Fruit fly (Drosophila melanogaster): Measurements from ENCODE around the gene mtrm.

mtrm gene

DNA sequence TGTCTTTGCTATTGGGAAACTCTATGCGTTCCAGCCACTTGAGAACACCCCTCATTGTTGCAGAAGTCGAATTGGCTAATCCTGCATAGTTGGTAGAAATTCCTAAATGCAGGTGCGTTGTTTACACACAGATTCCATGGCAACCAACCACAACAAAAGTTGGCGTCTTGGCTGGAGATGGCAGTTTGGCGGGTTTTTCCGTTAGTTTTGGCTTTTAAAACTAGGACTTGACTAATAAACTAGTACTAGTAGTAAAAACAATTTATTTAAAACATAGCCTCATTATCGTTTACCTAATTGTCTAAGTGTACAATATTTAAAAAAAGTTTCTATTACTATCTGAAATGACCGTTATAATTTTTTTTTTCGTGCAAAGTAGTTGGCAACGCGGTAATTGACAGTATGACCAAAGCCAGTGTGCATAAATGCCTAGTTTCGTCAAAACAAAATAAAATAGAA lies 1.3 kb upstream of the mtrm start, which contains the start of gene Exo70 (continued):
- TF ChIP-seq org-1 (GFP tag; optimal IDR thresholded peaks at IDR 0.05) (no peak), CG12942 (GFP tag; optimal IDR thresholded peaks at IDR 0.05) (no peak), CG10209 (GFP tag; optimal IDR thresholded peaks at IDR 0.05) (no peak), gfzf (GFP tag; optimal IDR thresholded peaks at IDR 0.05) (peak; percentile 76), Mad (GFP tag; optimal IDR thresholded peaks at IDR 0.05) (no peak), jigr1 (GFP tag; IDR thresholded peaks at IDR 0.05) (no peak), ase (GFP tag; IDR thresholded peaks at IDR 0.05) (no peak), Myb (GFP tag; optimal IDR thresholded peaks at IDR 0.05) (peak; percentile 94), CG8281 (tag; optimal IDR thresholded peaks at IDR 0.05) (peak; percentile 42), Hmx (GFP tag; optimal IDR thresholded peaks at IDR 0.05) (no peak), CG15514 (GFP tag; optimal IDR thresholded peaks at IDR 0.05) (peak; percentile 43), CG1602 (GFP tag; optimal IDR thresholded peaks at IDR 0.05) (peak; percentile 7), fru (optimal IDR thresholded peaks at IDR 0.05) (no peak), salm (tag; optimal IDR thresholded peaks at IDR 0.05) (peak; percentile 13), tio (GFP tag; optimal IDR thresholded peaks at IDR 0.05) (no peak), Hand (GFP tag; optimal IDR thresholded peaks at IDR 0.05) (no peak), br (optimal IDR thresholded peaks at IDR 0.05) (no peak), sob (GFP tag; IDR thresholded peaks at IDR 0.05) (no peak), CG5245 (GFP tag; optimal IDR thresholded peaks at IDR 0.05) (no peak), tin (GFP tag; optimal IDR thresholded peaks at IDR 0.05) (no peak), ttk (GFP tag; IDR thresholded peaks at IDR 0.05) (no peak), rib (GFP tag; IDR thresholded peaks at IDR 0.05) (no peak), Xbp1 (GFP tag; optimal IDR thresholded peaks at IDR 0.05) (peak; percentile 36), trem (tag; optimal IDR thresholded peaks at IDR 0.05) (peak; percentile 50), CG18599 (GFP tag; optimal IDR thresholded peaks at IDR 0.05) (no peak), NC2α (GFP tag; optimal IDR thresholded peaks at IDR 0.05) (no peak), odd (GFP tag; optimal IDR thresholded peaks at IDR 0.05) (no peak), slp2 (GFP tag; optimal IDR thresholded peaks at IDR 0.05) (no peak), Mrtf (GFP tag; IDR thresholded peaks at IDR 0.05) (no peak), slbo (GFP tag; IDR thresholded peaks at IDR 0.05) (no peak), HLH54F (GFP tag; optimal IDR thresholded peaks at IDR 0.05) (peak; percentile 15), CG2712 (tag; optimal IDR thresholded peaks at IDR 0.05) (peak; percentile 13), CG2202 (tag; optimal IDR thresholded peaks at IDR 0.05) (no peak), E2f2 (GFP tag; IDR thresholded peaks at IDR 0.05) (peak; percentile 15; the same call in 1 of the 2 replicates), CG3838 (GFP tag; optimal IDR thresholded peaks at IDR 0.05) (no peak), bowl (GFP tag; IDR thresholded peaks at IDR 0.05) (no peak), CG8388 (GFP tag; optimal IDR thresholded peaks at IDR 0.05) (no peak), chm (GFP tag; IDR thresholded peaks at IDR 0.05) (no peak), CG32772 (GFP tag; IDR thresholded peaks at IDR 0.05) (peak; percentile 64), Dll (GFP tag; IDR thresholded peaks at IDR 0.05; ENCODE audit: partially characterized antibody) (no peak), CG13775 (GFP tag; optimal IDR thresholded peaks at IDR 0.05) (peak; percentile 10), CG15601 (tag; optimal IDR thresholded peaks at IDR 0.05) (no peak), MESR4 (GFP tag; optimal IDR thresholded peaks at IDR 0.05) (no peak), BEAF-32 (GFP tag; optimal IDR thresholded peaks at IDR 0.05) (peak; percentile 43)

DNA sequence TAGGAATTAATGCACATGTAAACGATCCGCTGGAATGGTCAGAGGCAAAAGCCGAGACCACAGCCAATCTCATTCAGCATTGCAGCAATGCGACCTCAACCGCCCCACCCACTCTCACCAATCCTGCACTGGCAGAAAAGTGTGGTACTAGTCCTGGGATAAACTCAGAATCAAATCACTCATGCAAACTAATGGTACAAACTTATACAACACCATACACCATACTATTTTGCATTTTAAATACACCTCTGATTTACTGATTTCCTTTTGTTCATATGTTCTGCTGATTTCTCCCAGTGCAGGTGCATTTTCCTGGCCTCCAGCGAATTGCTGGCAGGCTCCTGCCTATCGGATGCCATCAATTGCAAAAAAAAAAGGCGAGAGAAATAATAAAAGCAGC lies 6.2 kb downstream of the mtrm start:
- no peak for TF ChIP-seq pho (GFP tag; optimal IDR thresholded peaks at IDR 0.05)
- TF ChIP-seq fd96Cb (tag; optimal IDR thresholded peaks at IDR 0.05): peak; percentile 43
- TF ChIP-seq CkIIα-i1 (GFP tag; IDR thresholded peaks at IDR 0.05): no peak
- peak; percentile 19 for TF ChIP-seq az2 (GFP tag; optimal IDR thresholded peaks at IDR 0.05)
- TF ChIP-seq E2f1 (GFP tag; IDR thresholded peaks at IDR 0.05): peak; percentile 34; the same call in 1 of the 2 replicates
- TF ChIP-seq ems (GFP tag; optimal IDR thresholded peaks at IDR 0.05): no peak
- TF ChIP-seq CG16863 (GFP tag; optimal IDR thresholded peaks at IDR 0.05): no peak
- TF ChIP-seq nerfin-2 (GFP tag; IDR thresholded peaks at IDR 0.05; ENCODE audit: partially characterized antibody): no peak
- no peak for TF ChIP-seq Fer1 (GFP tag; optimal IDR thresholded peaks at IDR 0.05)
- TF ChIP-seq CG2875 (GFP tag; optimal IDR thresholded peaks at IDR 0.05): peak; percentile 0
- peak; percentile 54 for TF ChIP-seq ATbp (GFP tag; optimal IDR thresholded peaks at IDR 0.05)
- TF ChIP-seq CG8388 (GFP tag; optimal IDR thresholded peaks at IDR 0.05): peak; percentile 9
